Worm (Caenorhabditis elegans): ENCODE data around the gene pigw-1.

ce11 chrII:2836853-2837252 is 47.9 kb downstream of the pigw-1 start, which contains the start of gene K12H6.7:
- no peak for TF ChIP-seq ztf-4 (tag; optimal IDR thresholded peaks at IDR 0.05)
- no peak for TF ChIP-seq xbp-1 (tag; optimal IDR thresholded peaks at IDR 0.05)
- TF ChIP-seq nhr-77 (tag; optimal IDR thresholded peaks at IDR 0.05): no peak
- TF ChIP-seq tbx-2 (tag; optimal IDR thresholded peaks at IDR 0.05): no peak
- no peak for TF ChIP-seq skn-1 (tag; optimal IDR thresholded peaks at IDR 0.05)

Measured in whole organism, L1 larva.